Fruit fly (Drosophila melanogaster): ENCODE data around the gene Ge-1.

DNA sequence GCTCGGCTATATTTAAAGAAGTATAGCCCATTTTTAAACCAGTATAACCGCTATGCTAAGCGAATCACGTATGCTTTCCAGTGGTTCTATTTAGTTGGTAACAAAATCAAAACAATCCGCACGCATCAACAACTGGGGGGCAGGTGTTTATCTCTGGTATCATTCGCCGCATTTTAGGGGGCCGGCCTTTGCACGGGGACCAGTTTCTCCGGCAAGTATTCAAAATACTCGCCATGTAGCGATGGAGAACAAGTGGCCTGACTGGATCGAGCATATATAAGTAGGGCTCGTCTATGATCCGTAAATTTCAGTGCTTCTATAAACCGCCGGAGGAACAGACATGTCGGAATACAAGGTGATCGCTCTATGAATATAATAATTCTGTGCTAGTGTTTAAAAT, 35.4 kb upstream of the Ge-1 start, which contains the start of gene hgo:
- no peak for TF ChIP-seq Sin3A (optimal IDR thresholded peaks at IDR 0.05)
- no peak for TF ChIP-seq insv (optimal IDR thresholded peaks at IDR 0.05)
- TF ChIP-seq h (optimal IDR thresholded peaks at IDR 0.05) = no peak
